Worm (Caenorhabditis elegans) whole organism, L4 larva: ENCODE measurements around the gene srw-101.

ENCODE experiments used
- ceh-82 ChIP-seq: sonication (generic microtip); optimal IDR thresholded peaks from 2 replicates; lab custom pipeline; 2017; ENCODE audit warnings: missing biosample characterization, missing genetic modification characterization
- ctbp-1 ChIP-seq: fragments of 200-800 bp; sonication (Bioruptor generic); IDR thresholded peaks from 2 replicates; pipeline ENCODE4 v1.3.6; 2022; ENCODE audit warnings: missing genetic modification reagents, missing genetic modification characterization, missing compliant biosample characterization
- jun-1 ChIP-seq: fragments of 150-350 bp; optimal IDR thresholded peaks from 2 replicates; lab custom pipeline; 2014; ENCODE audit warnings: missing biosample characterization, missing genetic modification reagents, missing genetic modification characterization
- lir-3 ChIP-seq: sonication (generic microtip); optimal IDR thresholded peaks from 2 replicates; lab custom pipeline; 2016; ENCODE audit warnings: mild to moderate bottlenecking, missing genetic modification characterization, missing compliant biosample characterization
- php-3 ChIP-seq: fragments of 200-800 bp; sonication (Bioruptor generic); IDR thresholded peaks from 2 replicates; pipeline ENCODE4 v1.3.6; 2022; ENCODE audit warnings: missing genetic modification reagents, missing genetic modification characterization, missing compliant biosample characterization
- rbr-2 ChIP-seq: sonication (generic microtip); optimal IDR thresholded peaks from 2 replicates; lab custom pipeline; 2016; ENCODE audit warnings: missing genotype, missing genetic modification characterization, missing compliant biosample characterization
- unc-130 ChIP-seq: sonication (generic microtip); optimal IDR thresholded peaks from 2 replicates; lab custom pipeline; 2016; ENCODE audit warnings: missing genetic modification reagents, missing genetic modification characterization, missing compliant biosample characterization
- zip-2 ChIP-seq: fragments of 150-350 bp; optimal IDR thresholded peaks from 2 replicates; lab custom pipeline; 2014; ENCODE audit warnings: missing biosample characterization, missing genetic modification characterization

- TF ChIP-seq jun-1 (tag; lab: Kevin White, UChicago) (no peak), rbr-2 (tag; lab: Kevin White, UChicago) (no peak), lir-3 (tag; lab: Kevin White, UChicago) (no peak), unc-130 (GFP tag; lab: Kevin White, UChicago) (no peak), zip-2 (tag; lab: Kevin White, UChicago) (no peak), ctbp-1 (GFP tag; lab: Robert Waterston, UW) (no peak), ceh-82 (tag; lab: Kevin White, UChicago) (no peak), php-3 (GFP tag; lab: Robert Waterston, UW) (no peak)
Measured at ce11 chrV:1719927-1720326, 2.1 kb upstream of the srw-101 start, which contains the start of gene srw-102.
